Worm (Caenorhabditis elegans) whole organism, midembryonic: Measurements from ENCODE around the gene C03E10.3.

Experiments
- T22C8.4 ChIP-seq: fragments of 200-800 bp; sonication (Bioruptor generic); IDR thresholded peaks from 2 replicates; pipeline ENCODE4 v1.3.6; 2022; ENCODE audit warnings: missing genetic modification characterization, missing compliant biosample characterization
- cog-1 ChIP-seq: sonication (generic microtip); optimal IDR thresholded peaks from 2 replicates; lab custom pipeline; 2016; ENCODE audit warnings: missing genetic modification characterization, missing compliant biosample characterization
- flt-1 ChIP-seq: fragments of 200-800 bp; sonication (Bioruptor generic); IDR thresholded peaks from 2 replicates; pipeline ENCODE4 v1.3.6; 2022; ENCODE audit warnings: missing genetic modification characterization, missing compliant biosample characterization
- klf-2 ChIP-seq: fragments of 200-800 bp; sonication (Bioruptor generic); conservative IDR thresholded peaks from 2 replicates; pipeline ENCODE4 v1.3.6; 2022; ENCODE audit warnings: missing genetic modification reagents, missing genetic modification characterization, missing compliant biosample characterization
- med-1 ChIP-seq: sonication (generic microtip); optimal IDR thresholded peaks from 2 replicates; lab custom pipeline; 2017; ENCODE audit warnings: missing genetic modification characterization, mild to moderate bottlenecking, missing compliant biosample characterization, antibody characterized with exemption, missing genetic modification reagents; ENCODE audit not compliant: insufficient read depth
- ref-1 ChIP-seq: fragments of 200-800 bp; sonication (Bioruptor generic); conservative IDR thresholded peaks from 2 replicates; pipeline ENCODE4 v1.3.6; 2022; ENCODE audit warnings: missing genetic modification reagents, missing genetic modification characterization, missing compliant biosample characterization
- tab-1 ChIP-seq: fragments of 200-800 bp; sonication (Bioruptor generic); IDR thresholded peaks from 2 replicates; pipeline ENCODE4 v1.3.6; 2022; ENCODE audit warnings: missing genetic modification characterization, missing compliant biosample characterization
- ztf-23 ChIP-seq: fragments of 200-800 bp; sonication (Bioruptor generic); IDR thresholded peaks from 2 replicates; pipeline ENCODE4 v1.3.6; 2022; ENCODE audit warnings: missing genetic modification reagents, missing genetic modification characterization, missing compliant biosample characterization

- TF ChIP-seq T22C8.4: no peak
- TF ChIP-seq ztf-23 (GFP tag; lab: Robert Waterston, UW): no peak
- no peak for TF ChIP-seq ref-1 (GFP tag; lab: Robert Waterston, UW)
- no peak for TF ChIP-seq klf-2 (GFP tag; lab: Robert Waterston, UW)
- no peak for TF ChIP-seq flt-1
- no peak for TF ChIP-seq med-1 (GFP tag; lab: Kevin White, UChicago)
- no peak for TF ChIP-seq tab-1 (GFP tag; lab: Robert Waterston, UW)
- no peak for TF ChIP-seq cog-1 (tag; lab: Kevin White, UChicago)
These were observed 23.2 kb upstream of the C03E10.3 start, which contains the start of gene F07B10.4 for ce11 chrV:11263025-11263424.
